Worm (Caenorhabditis elegans): ENCODE data around the gene dhhc-4.

DNA sequence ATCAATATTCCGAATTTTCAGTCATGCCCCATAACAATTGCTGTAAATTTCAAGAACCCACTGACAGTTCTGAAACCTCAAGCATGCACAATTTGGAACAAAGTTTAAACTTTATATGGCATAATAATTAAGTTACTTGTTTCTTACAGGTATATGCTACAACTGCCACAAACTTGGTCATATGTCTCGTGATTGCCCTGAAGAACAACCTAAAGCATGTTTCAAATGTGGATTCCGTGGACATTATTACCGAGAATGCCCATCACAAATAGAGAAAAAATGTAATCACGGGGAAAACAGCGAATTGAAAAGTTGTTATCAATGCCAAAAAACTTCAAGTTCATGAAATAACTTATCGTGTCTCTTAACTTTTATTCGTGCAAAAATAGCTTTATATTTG, 45.4 kb upstream of the dhhc-4 start:
- TF ChIP-seq ztf-29 (GFP tag; IDR thresholded peaks at IDR 0.05) = no peak
- no peak for TF ChIP-seq med-1 (GFP tag; optimal IDR thresholded peaks at IDR 0.05; ENCODE audit: insufficient read depth)
